Fruit fly (Drosophila melanogaster) whole organism, embryonic: Measurements from ENCODE around the gene CG17349.

Source experiments
- Aef1 ChIP-seq: fragments of 200-800 bp; sonication (Bioruptor generic); IDR thresholded peaks from 3 replicates; pipeline ENCODE4 v1.3.6; 2022; ENCODE audit warnings: missing biosample characterization, missing genetic modification characterization
- Asciz ChIP-seq: fragments of 200-800 bp; sonication (Bioruptor generic); optimal IDR thresholded peaks from 2 replicates; lab custom pipeline; 2017; ENCODE audit warnings: missing biosample characterization, mild to moderate bottlenecking, missing genetic modification characterization, missing genetic modification reagents
- Atf-2 ChIP-seq: fragments of 200-800 bp; sonication (Bioruptor generic); optimal IDR thresholded peaks from 2 replicates; lab custom pipeline; 2016; ENCODE audit warnings: missing biosample characterization, missing genetic modification characterization
- Awh ChIP-seq: fragments of 200-800 bp; sonication (Bioruptor generic); IDR thresholded peaks from 2 replicates; pipeline ENCODE4, ENCODE4 v1.3.6; 2022; ENCODE audit warnings: missing biosample characterization, missing genetic modification characterization
- BEAF-32 ChIP-seq: fragments of 200-800 bp; sonication (Bioruptor generic); optimal IDR thresholded peaks from 3 replicates; lab custom pipeline; 2017; ENCODE audit warnings: missing biosample characterization, missing genetic modification characterization, mild to moderate bottlenecking, moderate library complexity, missing genetic modification reagents
- CG1024 ChIP-seq: fragments of 200-800 bp; sonication (Bioruptor generic); IDR thresholded peaks from 2 replicates; pipeline ENCODE4 v1.3.6; 2022; ENCODE audit warnings: missing biosample characterization, missing genetic modification characterization
- CG10366 ChIP-seq: fragments of 200-800 bp; sonication (Bioruptor generic); IDR thresholded peaks from 2 replicates; pipeline ENCODE4 v1.3.6; 2022; ENCODE audit warnings: missing biosample characterization, missing genetic modification characterization
- CG11696 ChIP-seq: fragments of 200-800 bp; sonication (Bioruptor generic); IDR thresholded peaks from 2 replicates; pipeline ENCODE4 v1.3.6; 2022; ENCODE audit warnings: missing biosample characterization, missing genetic modification characterization
- CG1233 ChIP-seq: fragments of 200-800 bp; sonication (Bioruptor generic); optimal IDR thresholded peaks from 4 replicates; lab custom pipeline; 2018; ENCODE audit warnings: missing biosample characterization, mild to moderate bottlenecking, missing genetic modification characterization
- CG1529 ChIP-seq: fragments of 200-800 bp; sonication (Bioruptor generic); optimal IDR thresholded peaks from 3 replicates; lab custom pipeline; 2018; ENCODE audit warnings: missing biosample characterization, missing genetic modification characterization
- CG1647 ChIP-seq: fragments of 200-800 bp; sonication (Bioruptor generic); optimal IDR thresholded peaks from 3 replicates; lab custom pipeline; 2016; ENCODE audit warnings: missing biosample characterization, missing genetic modification characterization
- CG16779 ChIP-seq: fragments of 200-800 bp; sonication (Bioruptor generic); IDR thresholded peaks from 2 replicates; pipeline ENCODE4 v1.3.6; 2022; ENCODE audit warnings: missing biosample characterization, missing genetic modification characterization
- CG16813 ChIP-seq: fragments of 200-800 bp; sonication (Bioruptor generic); IDR thresholded peaks from 3 replicates; pipeline ENCODE4 v1.3.6; 2022; ENCODE audit warnings: missing biosample characterization, missing genetic modification characterization; ENCODE audit not compliant: partially characterized antibody
- CG17568 ChIP-seq: fragments of 200-800 bp; sonication (Bioruptor generic); optimal IDR thresholded peaks from 2 replicates; lab custom pipeline; 2018; ENCODE audit warnings: missing biosample characterization, mild to moderate bottlenecking, missing genetic modification characterization, moderate library complexity
- CG17912 ChIP-seq: fragments of 200-800 bp; sonication (Bioruptor generic); optimal IDR thresholded peaks from 2 replicates; lab custom pipeline; 2018; ENCODE audit warnings: missing biosample characterization, mild to moderate bottlenecking, missing genetic modification characterization
- CG2199 ChIP-seq: fragments of 200-800 bp; sonication (Bioruptor generic); IDR thresholded peaks from 3 replicates; pipeline ENCODE4 v1.3.6; 2022; ENCODE audit warnings: missing biosample characterization, missing genetic modification characterization
- CG2889 ChIP-seq: fragments of 200-800 bp; sonication (Bioruptor generic); IDR thresholded peaks from 3 replicates; pipeline ENCODE4 v1.3.6; 2022; ENCODE audit warnings: missing biosample characterization, missing genetic modification characterization
- CG3065 ChIP-seq: fragments of 200-800 bp; sonication (Bioruptor generic); optimal IDR thresholded peaks from 2 replicates; lab custom pipeline; 2016; ENCODE audit warnings: missing biosample characterization, missing genetic modification characterization
- CG8089 ChIP-seq: fragments of 200-800 bp; sonication (Bioruptor generic); optimal IDR thresholded peaks from 3 replicates; lab custom pipeline; 2016; ENCODE audit warnings: missing biosample characterization, missing genetic modification characterization
- CG8478 ChIP-seq: fragments of >200 bp; optimal IDR thresholded peaks from 2 replicates; lab custom pipeline; 2018
- CG8924 ChIP-seq: fragments of 200-800 bp; optimal IDR thresholded peaks from 3 replicates; lab custom pipeline; 2019; ENCODE audit warnings: missing biosample characterization, mild to moderate bottlenecking, missing genetic modification characterization, moderate library complexity
- CTCF ChIP-seq: fragments of 200-800 bp; sonication (Bioruptor generic); optimal IDR thresholded peaks from 2 replicates; lab custom pipeline; 2017; ENCODE audit warnings: missing biosample characterization, mild to moderate bottlenecking, missing genetic modification characterization, moderate library complexity
- Dll ChIP-seq: fragments of 200-800 bp; sonication (Bioruptor generic); IDR thresholded peaks from 4 replicates; pipeline ENCODE4 v1.3.6; 2022; ENCODE audit warnings: missing biosample characterization, missing genetic modification characterization; ENCODE audit not compliant: partially characterized antibody
- E2f1 ChIP-seq: fragments of 200-800 bp; sonication (Bioruptor generic); IDR thresholded peaks from 2 replicates; pipeline ENCODE4 v1.3.6; 2022; ENCODE audit warnings: missing biosample characterization, missing genetic modification characterization
- H15 ChIP-seq: fragments of 200-800 bp; sonication (Bioruptor generic); IDR thresholded peaks from 3 replicates; pipeline ENCODE4 v1.3.6; 2022; ENCODE audit warnings: missing biosample characterization, missing genetic modification characterization
- H2.0 ChIP-seq: fragments of 200-800 bp; sonication (Bioruptor generic); IDR thresholded peaks from 2 replicates; pipeline ENCODE4 v1.3.6; 2022; ENCODE audit warnings: missing biosample characterization, missing genetic modification characterization
- HHEX ChIP-seq: fragments of 200-800 bp; sonication (Bioruptor generic); optimal IDR thresholded peaks from 3 replicates; lab custom pipeline; 2017; ENCODE audit warnings: missing biosample characterization, mild to moderate bottlenecking, missing genetic modification characterization, missing genetic modification reagents
- HLH3B ChIP-seq: fragments of 200-800 bp; sonication (Bioruptor generic); IDR thresholded peaks from 2 replicates; pipeline ENCODE4 v1.3.6; 2022; ENCODE audit warnings: missing biosample characterization, missing genetic modification characterization
- Hand ChIP-seq: fragments of 200-800 bp; sonication (Bioruptor generic); optimal IDR thresholded peaks from 2 replicates; lab custom pipeline; 2017; ENCODE audit warnings: mild to moderate bottlenecking, missing biosample characterization, missing genetic modification reagents, missing genetic modification characterization
- Hr39 ChIP-seq: fragments of >200 bp; optimal IDR thresholded peaks from 2 replicates; lab custom pipeline; 2017
- Lpt ChIP-seq: fragments of >200 bp; optimal IDR thresholded peaks from 2 replicates; lab custom pipeline; 2018; ENCODE audit warnings: missing biosample characterization, missing genetic modification characterization
- Mrtf ChIP-seq: fragments of 200-800 bp; sonication (Bioruptor generic); IDR thresholded peaks from 3 replicates; pipeline ENCODE4 v1.3.6; 2022; ENCODE audit warnings: missing biosample characterization, missing genetic modification characterization
- Rfx ChIP-seq: fragments of 200-800 bp; sonication (Bioruptor generic); IDR thresholded peaks from 2 replicates; pipeline ENCODE4 v1.3.6; 2022; ENCODE audit warnings: missing biosample characterization, missing genetic modification characterization
- Sox100B ChIP-seq: fragments of 200-800 bp; sonication (Bioruptor generic); optimal IDR thresholded peaks from 3 replicates; lab custom pipeline; 2018; ENCODE audit warnings: missing biosample characterization, mild to moderate bottlenecking, missing genetic modification characterization
- Sox102F ChIP-seq: fragments of 200-800 bp; sonication (Bioruptor generic); optimal IDR thresholded peaks from 2 replicates; lab custom pipeline; 2018; ENCODE audit warnings: missing biosample characterization, mild to moderate bottlenecking, missing genetic modification characterization, moderate library complexity
- cg ChIP-seq: fragments of 200-800 bp; sonication (Bioruptor generic); optimal IDR thresholded peaks from 3 replicates; lab custom pipeline; 2019; ENCODE audit warnings: missing biosample characterization, mild to moderate bottlenecking, missing genetic modification characterization, moderate library complexity
- chm ChIP-seq: fragments of 200-800 bp; sonication (Bioruptor generic); IDR thresholded peaks from 2 replicates; pipeline ENCODE4 v1.3.6; 2022; ENCODE audit warnings: missing biosample characterization, missing genetic modification characterization
- ftz-f1 ChIP-seq: fragments of 200-800 bp; sonication (Bioruptor generic); optimal IDR thresholded peaks from 2 replicates; lab custom pipeline; 2016; ENCODE audit warnings: missing biosample characterization, missing genetic modification characterization
- gsb ChIP-seq: fragments of 200-800 bp; sonication (Bioruptor generic); IDR thresholded peaks from 2 replicates; pipeline ENCODE4 v1.3.6; 2022; ENCODE audit warnings: missing biosample characterization, missing genetic modification characterization
- gt ChIP-seq: fragments of 200-800 bp; sonication (Bioruptor generic); IDR thresholded peaks from 2 replicates; pipeline ENCODE4 v1.3.6; 2022; ENCODE audit warnings: missing biosample characterization, missing genetic modification characterization
- hb ChIP-seq: fragments of 200-800 bp; sonication (Bioruptor generic); IDR thresholded peaks from 3 replicates; pipeline ENCODE4 v1.3.6; 2022; ENCODE audit warnings: missing biosample characterization, missing genetic modification characterization; ENCODE audit not compliant: partially characterized antibody
- insv ChIP-seq, 2 experiments: fragments of 200-800 bp; sonication (Bioruptor generic); optimal IDR thresholded peaks; 3 replicates each; lab custom pipeline; 2016 to 2018; ENCODE audit warnings: missing biosample characterization in 2 of 2, missing genetic modification characterization in 2 of 2
- inv ChIP-seq: fragments of 200-800 bp; sonication (Bioruptor generic); IDR thresholded peaks from 2 replicates; pipeline ENCODE4 v1.3.6; 2022; ENCODE audit warnings: missing biosample characterization, missing genetic modification characterization; ENCODE audit not compliant: partially characterized antibody
- kni ChIP-seq: fragments of 200-800 bp; sonication (Bioruptor generic); optimal IDR thresholded peaks from 3 replicates; lab custom pipeline; 2017; ENCODE audit warnings: mild to moderate bottlenecking, missing biosample characterization, missing genetic modification reagents, missing genetic modification characterization
- mam ChIP-seq: fragments of 200-800 bp; sonication (Bioruptor generic); optimal IDR thresholded peaks from 3 replicates; lab custom pipeline; 2016; ENCODE audit warnings: missing biosample characterization, missing genetic modification characterization
- org-1 ChIP-seq: fragments of 200-800 bp; sonication (Bioruptor generic); optimal IDR thresholded peaks from 2 replicates; lab custom pipeline; 2017; ENCODE audit warnings: missing biosample characterization, missing genetic modification characterization
- sug ChIP-seq: fragments of 200-800 bp; optimal IDR thresholded peaks from 2 replicates; lab custom pipeline; 2019; ENCODE audit warnings: missing biosample characterization, mild to moderate bottlenecking, missing genetic modification characterization, moderate library complexity
- tio ChIP-seq: fragments of 200-800 bp; sonication (Bioruptor generic); optimal IDR thresholded peaks from 2 replicates; lab custom pipeline; 2017; ENCODE audit warnings: missing biosample characterization, missing genetic modification characterization, inconsistent platforms
- wdn ChIP-seq: fragments of 200-800 bp; sonication (Bioruptor generic); IDR thresholded peaks from 2 replicates; pipeline ENCODE4 v1.3.6; 2022; ENCODE audit warnings: missing biosample characterization, missing genetic modification characterization
- zen ChIP-seq: fragments of 200-800 bp; sonication (Bioruptor generic); optimal IDR thresholded peaks from 3 replicates; lab custom pipeline; 2018; ENCODE audit warnings: missing biosample characterization, mild to moderate bottlenecking, missing genetic modification characterization, moderate library complexity

Gene CG17349

dm6 chr2L:19377129-19378083 lies 7.2 kb downstream of the CG17349 start (continued):
- TF ChIP-seq Sox100B (GFP tag; lab: Kevin White, UChicago) (peak; percentile 46), inv (GFP tag; lab: Robert Waterston, UW) (no peak), Dll (GFP tag; lab: Robert Waterston, UW) (no peak), Hand (no peak), sug (tag; lab: Kevin White, UChicago) (no peak), Lpt (GFP tag; lab: Kevin White, UChicago) (no peak), CTCF (no peak), CG1647 (GFP tag; lab: Kevin White, UChicago) (no peak), CG3065 (GFP tag; lab: Kevin White, UChicago) (no peak), gsb (no peak), CG17912 (no peak), CG1233 (GFP tag; lab: Kevin White, UChicago) (peak; percentile 54), HLH3B (GFP tag; lab: Robert Waterston, UW) (peak; percentile 22; the same call in 1 of the 2 replicates), CG16813 (GFP tag; lab: Robert Waterston, UW) (no peak), H15 (GFP tag; lab: Robert Waterston, UW) (peak; percentile 48; the same call in 1 of the 3 replicates), org-1 (GFP tag; lab: Kevin White, UChicago) (peak; percentile 19), tio (GFP tag; lab: Kevin White, UChicago) (peak; percentile 53), insv (GFP tag; optimal IDR thresholded peaks at IDR 0.05; lab: Kevin White, UChicago) (no peak), CG16779 (no peak), zen (tag; lab: Kevin White, UChicago) (peak; percentile 55), kni (GFP tag; lab: Kevin White, UChicago) (no peak), CG17568 (GFP tag; lab: Kevin White, UChicago) (no peak), hb (no peak), CG8924 (tag; lab: Kevin White, UChicago) (peak; percentile 59), CG2889 (GFP tag; lab: Robert Waterston, UW) (no peak), CG2199 (GFP tag; lab: Robert Waterston, UW) (no peak), CG8478 (lab: Kevin White, UChicago) (no peak), H2.0 (GFP tag; lab: Robert Waterston, UW) (peak; percentile 48), Awh (GFP tag; lab: Robert Waterston, UW) (peak; percentile 59; the same call in 1 of the 2 replicates), HHEX (GFP tag; lab: Kevin White, UChicago) (peak; percentile 35), E2f1 (GFP tag; lab: Robert Waterston, UW) (peak; percentile 42; the same call in 1 of the 2 replicates), Hr39 (lab: Kevin White, UChicago) (no peak), CG8089 (GFP tag; lab: Kevin White, UChicago) (no peak), BEAF-32 (GFP tag; lab: Kevin White, UChicago) (no peak), Mrtf (GFP tag; lab: Robert Waterston, UW) (peak; percentile 46; the same call in 1 of the 3 replicates), cg (no peak), CG10366 (0 out of 2 replicates have a peak, but pooled peaks have one; percentile 31), wdn (GFP tag; lab: Robert Waterston, UW) (no peak), CG11696 (GFP tag; lab: Robert Waterston, UW) (no peak), Rfx (GFP tag; lab: Robert Waterston, UW) (0 out of 2 replicates have a peak, but pooled peaks have one; percentile 9), Asciz (GFP tag; lab: Kevin White, UChicago) (peak; percentile 28), mam (GFP tag; lab: Kevin White, UChicago) (peak; percentile 5), Sox102F (GFP tag; lab: Kevin White, UChicago) (peak; percentile 49), gt (GFP tag; lab: Robert Waterston, UW) (0 out of 2 replicates have a peak, but pooled peaks have one; percentile 23), CG1024 (GFP tag; lab: Robert Waterston, UW) (no peak), chm (peak; percentile 71; the same call in 1 of the 2 replicates), CG1529 (peak; percentile 13), Aef1 (GFP tag; lab: Robert Waterston, UW) (no peak), Atf-2 (GFP tag; lab: Kevin White, UChicago) (no peak), ftz-f1 (GFP tag; lab: Kevin White, UChicago) (no peak)
